Worm (Caenorhabditis elegans) whole organism, L1 larva: Measurements from ENCODE around the gene fbxa-199.
"Not testable (repeated sequence)": the region's sequence is repeated elsewhere in the genome, so short reads cannot be mapped to it uniquely, and the experiment has no call there.

Experiments
- C04F5.9 ChIP-seq: sonication (generic microtip); optimal IDR thresholded peaks from 2 replicates; lab custom pipeline; 2016; ENCODE audit warnings: missing genetic modification characterization, missing compliant biosample characterization
- ama-1 ChIP-seq: fragments of 150-350 bp; optimal IDR thresholded peaks from 2 replicates; lab custom pipeline; 2014
- blmp-1 ChIP-seq: fragments of 150-350 bp; optimal IDR thresholded peaks from 2 replicates; lab custom pipeline; 2014; ENCODE audit warnings: missing biosample characterization, missing genetic modification characterization
- ces-1 ChIP-seq: fragments of 150-350 bp; optimal IDR thresholded peaks from 2 replicates; lab custom pipeline; 2014; ENCODE audit warnings: missing biosample characterization, missing genetic modification reagents, missing genetic modification characterization
- dsc-1 ChIP-seq: sonication (generic microtip); optimal IDR thresholded peaks from 2 replicates; lab custom pipeline; 2016; ENCODE audit warnings: mild to moderate bottlenecking, missing genetic modification characterization, missing compliant biosample characterization
- efl-1 ChIP-seq, 4 experiments: fragments of 150-350 bp; optimal IDR thresholded peaks in 3 of 4; peaks in 1 of 4; 1 replicate in 1 of 4; 2 replicates in 3 of 4; lab custom pipeline; 2014; ENCODE audit warnings: missing biosample characterization in 2 of 4, missing genetic modification characterization in 2 of 4, missing genetic modification reagents in 2 of 4
- elt-2 ChIP-seq: sonication (generic microtip); optimal IDR thresholded peaks from 2 replicates; lab custom pipeline; 2016; ENCODE audit warnings: missing genetic modification characterization, mild to moderate bottlenecking, inconsistent platforms, missing compliant biosample characterization, missing genetic modification reagents
- elt-3 ChIP-seq, 6 experiments: fragments of 150-350 bp in 1 of 6; sonication (generic microtip); optimal IDR thresholded peaks; 2 replicates each; lab custom pipeline; 2017 to 2018; ENCODE audit warnings: missing biosample characterization in 6 of 6, missing genetic modification characterization in 6 of 6, inconsistent platforms in 1 of 6
- fkh-10 ChIP-seq: sonication (generic microtip); optimal IDR thresholded peaks from 2 replicates; lab custom pipeline; 2017; ENCODE audit warnings: missing biosample characterization, missing genetic modification reagents, missing genetic modification characterization
- fkh-4 ChIP-seq: sonication (generic microtip); optimal IDR thresholded peaks from 2 replicates; lab custom pipeline; 2016; ENCODE audit warnings: missing compliant biosample characterization, missing genetic modification characterization, borderline replicate concordance
- hlh-17 ChIP-seq: fragments of 200-800 bp; sonication (Bioruptor generic); optimal IDR thresholded peaks from 2 replicates; lab custom pipeline; 2018; ENCODE audit warnings: missing genetic modification characterization, mild to moderate bottlenecking, missing compliant biosample characterization, moderate library complexity, borderline replicate concordance
- jun-1 ChIP-seq: fragments of 150-350 bp; optimal IDR thresholded peaks from 2 replicates; lab custom pipeline; 2014; ENCODE audit warnings: missing biosample characterization, missing genetic modification reagents, missing genetic modification characterization
- lin-13 ChIP-seq: fragments of 150-350 bp; optimal IDR thresholded peaks from 2 replicates; lab custom pipeline; 2014; ENCODE audit warnings: missing biosample characterization, missing genetic modification reagents, missing genetic modification characterization
- lin-35 ChIP-seq, 2 experiments: fragments of 150-350 bp; optimal IDR thresholded peaks; 2 replicates each; lab custom pipeline; 2014; ENCODE audit warnings: missing biosample characterization in 2 of 2, missing genetic modification characterization in 2 of 2, missing genetic modification reagents in 2 of 2
- mdl-1 ChIP-seq, 2 experiments: fragments of 150-350 bp; optimal IDR thresholded peaks; 2 replicates each; lab custom pipeline; 2014 to 2017; ENCODE audit warnings: missing biosample characterization in 2 of 2, missing genetic modification characterization in 2 of 2, inconsistent platforms in 1 of 2
- mef-2 ChIP-seq: fragments of 150-350 bp; optimal IDR thresholded peaks from 2 replicates; lab custom pipeline; 2014; ENCODE audit warnings: missing biosample characterization, missing genetic modification characterization
- nhr-11 ChIP-seq: fragments of 150-350 bp; optimal IDR thresholded peaks from 2 replicates; lab custom pipeline; 2014; ENCODE audit warnings: missing biosample characterization, missing genetic modification characterization
- nhr-12 ChIP-seq: sonication (generic microtip); optimal IDR thresholded peaks from 2 replicates; lab custom pipeline; 2017; ENCODE audit warnings: missing biosample characterization, missing genetic modification characterization
- nhr-20 ChIP-seq: sonication (generic microtip); optimal IDR thresholded peaks from 2 replicates; lab custom pipeline; 2016; ENCODE audit warnings: mild to moderate bottlenecking, missing genetic modification characterization, missing compliant biosample characterization
- nhr-28 ChIP-seq: fragments of 150-350 bp; optimal IDR thresholded peaks from 2 replicates; lab custom pipeline; 2014; ENCODE audit warnings: missing biosample characterization, missing genetic modification characterization
- nhr-47 ChIP-seq: sonication (generic microtip); optimal IDR thresholded peaks from 2 replicates; lab custom pipeline; 2016; ENCODE audit warnings: mild to moderate bottlenecking, missing genetic modification characterization, moderate library complexity, missing compliant biosample characterization
- nhr-76 ChIP-seq: sonication (generic microtip); optimal IDR thresholded peaks from 2 replicates; lab custom pipeline; 2017; ENCODE audit warnings: missing biosample characterization, missing genetic modification characterization
- nhr-84 ChIP-seq: sonication (generic microtip); optimal IDR thresholded peaks from 2 replicates; lab custom pipeline; 2017; ENCODE audit warnings: missing biosample characterization, missing genetic modification characterization
- pax-3 ChIP-seq: fragments of 200-800 bp; sonication (Bioruptor generic); optimal IDR thresholded peaks from 2 replicates; lab custom pipeline; 2018; ENCODE audit warnings: mild to moderate bottlenecking, missing genetic modification characterization, moderate library complexity, missing compliant biosample characterization
- pqm-1 ChIP-seq: sonication (generic microtip); optimal IDR thresholded peaks from 3 replicates; lab custom pipeline; 2017; ENCODE audit warnings: missing biosample characterization, missing genetic modification characterization
- rnt-1 ChIP-seq: sonication (generic microtip); optimal IDR thresholded peaks from 2 replicates; lab custom pipeline; 2016; ENCODE audit warnings: mild to moderate bottlenecking, missing genetic modification characterization, moderate library complexity, missing compliant biosample characterization
- skn-1 ChIP-seq: fragments of 150-350 bp; optimal IDR thresholded peaks from 2 replicates; lab custom pipeline; 2014; ENCODE audit warnings: missing biosample characterization, missing genetic modification characterization
- snu-23 ChIP-seq: sonication (generic microtip); optimal IDR thresholded peaks from 2 replicates; lab custom pipeline; 2016; ENCODE audit warnings: missing genetic modification characterization, missing compliant biosample characterization
- sox-4 ChIP-seq: sonication (generic microtip); optimal IDR thresholded peaks from 2 replicates; lab custom pipeline; 2016; ENCODE audit warnings: missing genetic modification characterization, missing compliant biosample characterization
- sup-37 ChIP-seq: fragments of 200-800 bp; sonication (Bioruptor generic); optimal IDR thresholded peaks from 2 replicates; lab custom pipeline; 2018; ENCODE audit warnings: mild to moderate bottlenecking, missing genetic modification characterization, missing compliant biosample characterization
- tbx-2 ChIP-seq: sonication (generic microtip); optimal IDR thresholded peaks from 2 replicates; lab custom pipeline; 2016; ENCODE audit warnings: missing genetic modification characterization, missing compliant biosample characterization
- tlp-1 ChIP-seq: fragments of 150-350 bp; optimal IDR thresholded peaks from 2 replicates; lab custom pipeline; 2014; ENCODE audit warnings: missing biosample characterization, missing genetic modification characterization
- unc-130 ChIP-seq: fragments of 150-350 bp; optimal IDR thresholded peaks from 2 replicates; lab custom pipeline; 2017; ENCODE audit warnings: missing biosample characterization, missing genetic modification characterization, inconsistent platforms
- unc-62 ChIP-seq: fragments of 150-350 bp; optimal IDR thresholded peaks from 2 replicates; lab custom pipeline; 2014; ENCODE audit warnings: missing biosample characterization, missing genetic modification reagents, missing genetic modification characterization
- unc-98 ChIP-seq: fragments of 200-800 bp; sonication (Bioruptor generic); IDR thresholded peaks from 2 replicates; pipeline ENCODE4 v1.3.6; 2022; ENCODE audit warnings: missing genetic modification characterization, missing compliant biosample characterization
- zag-1 ChIP-seq: fragments of 150-350 bp; optimal IDR thresholded peaks from 2 replicates; lab custom pipeline; 2014; ENCODE audit warnings: missing biosample characterization, missing genetic modification characterization

fbxa-199 gene

ce11 chrV:15369707-15370106 lies 28.9 kb downstream of the fbxa-199 start, which contains the start of gene nhr-269:
Gene nhr-269 (minus strand): TSS chrV:15369807.
- TF ChIP-seq fkh-4 (tag; lab: Kevin White, UChicago) (no peak), ama-1 (lab: Kevin White, UChicago) (no peak), tlp-1 (tag; lab: Kevin White, UChicago) (no peak), unc-130 (tag; lab: Kevin White, UChicago) (no peak)

- TF ChIP-seq C04F5.9 (tag; lab: Kevin White, UChicago) = no peak
Measured at ce11 chrV:15367770-15368169, 30.9 kb downstream of the fbxa-199 start.

ce11 chrV:15361412-15361811 lies 37.2 kb downstream of the fbxa-199 start, which contains the start of gene ech-1.1:
Gene ech-1.1 (minus strand): TSS chrV:15361512.
- not testable (repeated sequence) for TF ChIP-seq lin-35 (GFP tag; optimal IDR thresholded peaks at IDR 0.05; lab: Kevin White, UChicago); zag-1; nhr-28

ce11 chrV:15354648-15355047 lies 44.0 kb downstream of the fbxa-199 start, which contains the start of gene C29F3.7:
Gene C29F3.7 (plus strand): TSS chrV:15354901.
- TF ChIP-seq hlh-17 (GFP tag; lab: Kevin White, UChicago) (no peak), blmp-1 (no peak), pqm-1 (tag; lab: Kevin White, UChicago) (peak; percentile 55), nhr-12 (tag; lab: Kevin White, UChicago) (no peak), tbx-2 (no peak), jun-1 (tag; lab: Kevin White, UChicago) (no peak), elt-3 (tag; optimal IDR thresholded peaks at IDR 0.05; lab: Kevin White, UChicago) (no peak), nhr-11 (no peak), unc-62 (no peak), mdl-1 (tag; optimal IDR thresholded peaks at IDR 0.05; lab: Kevin White, UChicago) (no peak), pax-3 (tag; lab: Kevin White, UChicago) (peak; percentile 67), nhr-20 (tag; lab: Kevin White, UChicago) (peak; percentile 63), dsc-1 (no peak), elt-2 (tag; lab: Kevin White, UChicago) (peak; percentile 98), efl-1 (optimal IDR thresholded peaks at IDR 0.05; lab: Kevin White, UChicago) (no peak), efl-1 (GFP tag; optimal IDR thresholded peaks at IDR 0.05 in 1 of 2; lab: Kevin White, UChicago) (peak in 1 of 2 experiments; percentile 44), lin-35 (GFP tag; optimal IDR thresholded peaks at IDR 0.05; lab: Kevin White, UChicago) (peak in 1 of 2 experiments; percentile 42), skn-1 (tag; lab: Kevin White, UChicago) (no peak), nhr-28 (no peak)

ce11 chrV:15352376-15352775 lies 46.3 kb downstream of the fbxa-199 start, which contains the start of gene srx-58:
Gene srx-58 (plus strand): TSS chrV:15352676.
- TF ChIP-seq C04F5.9 (tag; lab: Kevin White, UChicago) (no peak), ces-1 (no peak), nhr-47 (no peak), mef-2 (tag; lab: Kevin White, UChicago) (no peak), rnt-1 (no peak), pax-3 (tag; lab: Kevin White, UChicago) (no peak), lin-13 (no peak), fkh-10 (GFP tag; lab: Kevin White, UChicago) (no peak), sox-4 (tag; lab: Kevin White, UChicago) (no peak), unc-98 (no peak), sup-37 (no peak), nhr-84 (tag; lab: Kevin White, UChicago) (no peak), nhr-20 (tag; lab: Kevin White, UChicago) (no peak), snu-23 (GFP tag; lab: Kevin White, UChicago) (no peak), nhr-76 (tag; lab: Kevin White, UChicago) (no peak)
- TF ChIP-seq, all 84 proteins: peak for 0
